Worm (Caenorhabditis elegans) whole organism, L2 larva: ENCODE results near the gene unc-51.

Experiments
- egl-27 ChIP-seq: sonication (generic microtip); optimal IDR thresholded peaks from 3 replicates; lab custom pipeline; 2017; ENCODE audit warnings: missing biosample characterization, missing genetic modification reagents, missing genetic modification characterization
- lin-11 ChIP-seq: fragments of 150-350 bp; sonication (generic microtip); optimal IDR thresholded peaks from 2 replicates; lab custom pipeline; 2014; ENCODE audit warnings: missing biosample characterization, missing genetic modification characterization, inconsistent platforms, mixed read lengths
- lsy-2 ChIP-seq, 2 experiments: fragments of 150-350 bp in 1 of 2; sonication (generic microtip) in 1 of 2; optimal IDR thresholded peaks; 2 replicates each; lab custom pipeline; 2014 to 2017; ENCODE audit warnings: missing biosample characterization in 2 of 2, missing genetic modification characterization in 2 of 2

- TF ChIP-seq lsy-2 (tag; optimal IDR thresholded peaks at IDR 0.05; lab: Kevin White, UChicago), result no peak
- TF ChIP-seq lin-11 (tag; lab: Kevin White, UChicago), result no peak
- TF ChIP-seq egl-27, result no peak
These were observed 22.3 kb downstream of the unc-51 start, which contains the start of gene Y60A3A.24 for ce11 chrV:19981832-19982462.
